Worm (Caenorhabditis elegans) whole organism, young adult: ENCODE results near the gene Y39A1A.31.

ENCODE experiments used
- B0035.1 ChIP-seq: sonication (generic microtip); optimal IDR thresholded peaks from 2 replicates; lab custom pipeline; 2016; ENCODE audit warnings: missing genetic modification characterization, mild to moderate bottlenecking, missing compliant biosample characterization, missing genotype, missing genetic modification reagents
- B0261.1 ChIP-seq: sonication (generic microtip); optimal IDR thresholded peaks from 2 replicates; lab custom pipeline; 2016; ENCODE audit warnings: mild to moderate bottlenecking, missing genetic modification characterization, moderate library complexity, missing compliant biosample characterization
- C17E4.6 ChIP-seq: fragments of 200-800 bp; sonication (Bioruptor generic); IDR thresholded peaks from 2 replicates; pipeline ENCODE4 v1.3.6; 2022; ENCODE audit warnings: missing genetic modification reagents, missing genetic modification characterization, missing compliant biosample characterization
- D2030.7 ChIP-seq: fragments of 200-800 bp; sonication (Bioruptor generic); IDR thresholded peaks from 2 replicates; pipeline ENCODE4 v1.3.6; 2022; ENCODE audit warnings: missing genetic modification reagents, missing genetic modification characterization, missing compliant biosample characterization
- F10E7.11 ChIP-seq: sonication (generic microtip); optimal IDR thresholded peaks from 2 replicates; lab custom pipeline; 2017; ENCODE audit warnings: mild to moderate bottlenecking, missing genetic modification characterization, moderate library complexity, missing compliant biosample characterization
- F33H1.4 ChIP-seq: fragments of 200-800 bp; sonication (Bioruptor generic); IDR thresholded peaks from 2 replicates; pipeline ENCODE4 v1.3.6; 2022; ENCODE audit warnings: missing genetic modification reagents, missing genetic modification characterization, missing compliant biosample characterization
- F37B4.10 ChIP-seq: fragments of 200-800 bp; sonication (Bioruptor generic); IDR thresholded peaks from 2 replicates; pipeline ENCODE4 v1.3.6; 2022; ENCODE audit warnings: missing genetic modification characterization, missing compliant biosample characterization
- F52B5.7 ChIP-seq: sonication (generic microtip); optimal IDR thresholded peaks from 2 replicates; lab custom pipeline; 2016; ENCODE audit warnings: mild to moderate bottlenecking, missing genetic modification characterization, missing compliant biosample characterization
- F57A8.1 ChIP-seq: fragments of 200-800 bp; sonication (Bioruptor generic); optimal IDR thresholded peaks from 2 replicates; lab custom pipeline; 2018; ENCODE audit warnings: mild to moderate bottlenecking, missing genetic modification characterization, moderate library complexity, missing compliant biosample characterization
- Y53F4B.3 ChIP-seq: fragments of 200-800 bp; sonication (Bioruptor generic); IDR thresholded peaks from 2 replicates; pipeline ENCODE4 v1.3.6; 2022; ENCODE audit warnings: missing genetic modification reagents, missing genetic modification characterization, missing compliant biosample characterization
- Y53G8AR.9 ChIP-seq: fragments of 200-800 bp; sonication (Bioruptor generic); conservative IDR thresholded peaks from 2 replicates; pipeline ENCODE4 v1.3.6; 2022; ENCODE audit warnings: missing genetic modification reagents, missing genetic modification characterization, missing compliant biosample characterization
- Y95B8A.8 ChIP-seq: fragments of 200-800 bp; sonication (Bioruptor generic); IDR thresholded peaks from 2 replicates; pipeline ENCODE4 v1.3.6; 2022; ENCODE audit warnings: missing genetic modification reagents, missing genetic modification characterization, missing compliant biosample characterization
- aptf-3 ChIP-seq: fragments of 200-800 bp; sonication (Bioruptor generic); IDR thresholded peaks from 2 replicates; pipeline ENCODE4 v1.3.6; 2022; ENCODE audit warnings: missing genetic modification characterization, missing compliant biosample characterization
- attf-6 ChIP-seq: fragments of 200-800 bp; sonication (Bioruptor generic); IDR thresholded peaks from 2 replicates; pipeline ENCODE4 v1.3.6; 2022; ENCODE audit warnings: missing genetic modification reagents, missing genetic modification characterization, missing compliant biosample characterization
- cebp-1 ChIP-seq, 2 experiments: fragments of 200-800 bp in 1 of 2; sonication (Bioruptor generic) in 1 of 2; sonication (generic microtip) in 1 of 2; IDR thresholded peaks in 1 of 2; optimal IDR thresholded peaks in 1 of 2; 2 replicates each; pipeline versions ENCODE4 v1.3.6 to Lab custom; 2017 to 2022; ENCODE audit warnings: missing compliant biosample characterization in 2 of 2, missing genetic modification characterization in 2 of 2, mild to moderate bottlenecking in 1 of 2, missing genetic modification reagents in 1 of 2, moderate library complexity in 1 of 2
- cebp-2 ChIP-seq: fragments of 200-800 bp; sonication (Bioruptor generic); IDR thresholded peaks from 2 replicates; pipeline ENCODE4 v1.3.6; 2022; ENCODE audit warnings: missing genetic modification characterization, missing compliant biosample characterization
- ceh-100 ChIP-seq: fragments of 200-800 bp; sonication (Bioruptor generic); IDR thresholded peaks from 2 replicates; pipeline ENCODE4 v1.3.6; 2022; ENCODE audit warnings: missing genetic modification reagents, missing genetic modification characterization, missing compliant biosample characterization
- ceh-79 ChIP-seq: sonication (generic microtip); optimal IDR thresholded peaks from 2 replicates; lab custom pipeline; 2017; ENCODE audit warnings: mild to moderate bottlenecking, missing genetic modification characterization, missing compliant biosample characterization
- ceh-91 ChIP-seq: fragments of 200-800 bp; sonication (Bioruptor generic); IDR thresholded peaks from 2 replicates; pipeline ENCODE4 v1.3.6; 2022; ENCODE audit warnings: missing genetic modification reagents, missing genetic modification characterization, missing compliant biosample characterization
- dox-1 ChIP-seq: fragments of 200-800 bp; sonication (Bioruptor generic); IDR thresholded peaks from 2 replicates; pipeline ENCODE4 v1.3.6; 2022; ENCODE audit warnings: missing genetic modification reagents, missing genetic modification characterization, missing compliant biosample characterization
- egl-44 ChIP-seq: fragments of 200-800 bp; sonication (Bioruptor generic); IDR thresholded peaks from 2 replicates; pipeline ENCODE4 v1.3.6; 2022; ENCODE audit warnings: missing genetic modification reagents, missing genetic modification characterization, missing compliant biosample characterization
- fkh-3 ChIP-seq: sonication (generic microtip); optimal IDR thresholded peaks from 2 replicates; lab custom pipeline; 2016; ENCODE audit warnings: mild to moderate bottlenecking, missing genetic modification characterization, missing compliant biosample characterization
- hlh-12 ChIP-seq: sonication (generic microtip); optimal IDR thresholded peaks from 2 replicates; lab custom pipeline; 2016; ENCODE audit warnings: missing genetic modification characterization, missing compliant biosample characterization
- hmg-1.2 ChIP-seq: fragments of 200-800 bp; sonication (Bioruptor generic); IDR thresholded peaks from 2 replicates; pipeline ENCODE4 v1.3.6; 2022; ENCODE audit warnings: missing genetic modification reagents, missing genetic modification characterization, missing compliant biosample characterization
- hsf-1 ChIP-seq: fragments of 200-800 bp; sonication (Bioruptor generic); IDR thresholded peaks from 2 replicates; pipeline ENCODE4 v1.3.6; 2022; ENCODE audit warnings: missing genetic modification reagents, missing genetic modification characterization, missing compliant biosample characterization
- lin-26 ChIP-seq: fragments of 200-800 bp; sonication (Bioruptor generic); IDR thresholded peaks from 2 replicates; pipeline ENCODE4 v1.3.6; 2022; ENCODE audit warnings: missing genetic modification reagents, missing genetic modification characterization, missing compliant biosample characterization
- lin-54 ChIP-seq: fragments of 200-800 bp; sonication (Bioruptor generic); optimal IDR thresholded peaks from 2 replicates; lab custom pipeline; 2018; ENCODE audit warnings: mild to moderate bottlenecking, missing genetic modification characterization, missing compliant biosample characterization
- lsl-1 ChIP-seq: fragments of 200-800 bp; sonication (Bioruptor generic); optimal IDR thresholded peaks from 2 replicates; lab custom pipeline; 2018; ENCODE audit warnings: mild to moderate bottlenecking, missing genetic modification characterization, moderate library complexity, missing compliant biosample characterization
- madf-3 ChIP-seq: fragments of 200-800 bp; sonication (Bioruptor generic); IDR thresholded peaks from 2 replicates; pipeline ENCODE4 v1.3.6; 2022; ENCODE audit warnings: missing genetic modification reagents, missing genetic modification characterization, missing compliant biosample characterization
- madf-6 ChIP-seq: fragments of 200-800 bp; sonication (Bioruptor generic); IDR thresholded peaks from 2 replicates; pipeline ENCODE4 v1.3.6; 2022; ENCODE audit warnings: missing genetic modification reagents, missing genetic modification characterization, missing compliant biosample characterization
- madf-8 ChIP-seq: fragments of 200-800 bp; sonication (Bioruptor generic); conservative IDR thresholded peaks from 2 replicates; pipeline ENCODE4 v1.3.6; 2022; ENCODE audit warnings: missing genetic modification reagents, missing genetic modification characterization, missing compliant biosample characterization
- mcd-1 ChIP-seq: fragments of 200-800 bp; sonication (Bioruptor generic); IDR thresholded peaks from 2 replicates; pipeline ENCODE4 v1.3.6; 2022; ENCODE audit warnings: missing genetic modification reagents, missing genetic modification characterization, missing compliant biosample characterization
- nfyb-1 ChIP-seq: fragments of 200-800 bp; sonication (Bioruptor generic); IDR thresholded peaks from 2 replicates; pipeline ENCODE4 v1.3.6; 2022; ENCODE audit warnings: missing genetic modification reagents, missing genetic modification characterization, missing compliant biosample characterization
- pbrm-1 ChIP-seq: fragments of 200-800 bp; sonication (Bioruptor generic); IDR thresholded peaks from 2 replicates; pipeline ENCODE4 v1.3.6; 2022; ENCODE audit warnings: missing genetic modification reagents, missing genetic modification characterization, missing compliant biosample characterization
- rcor-1 ChIP-seq: fragments of 200-800 bp; sonication (Bioruptor generic); IDR thresholded peaks from 2 replicates; pipeline ENCODE4 v1.3.6; 2022; ENCODE audit warnings: missing genetic modification reagents, missing genetic modification characterization, missing compliant biosample characterization
- snpc-1.1 ChIP-seq: sonication (generic microtip); optimal IDR thresholded peaks from 2 replicates; lab custom pipeline; 2017; ENCODE audit warnings: missing genetic modification characterization, mild to moderate bottlenecking, missing compliant biosample characterization, antibody characterized with exemption, moderate library complexity, missing genotype, missing genetic modification reagents; ENCODE audit not compliant: insufficient read depth
- snpc-1.3 ChIP-seq: sonication (generic microtip); optimal IDR thresholded peaks from 2 replicates; lab custom pipeline; 2017; ENCODE audit warnings: missing genetic modification characterization, mild to moderate bottlenecking, missing compliant biosample characterization, antibody characterized with exemption, moderate library complexity, missing genotype, missing genetic modification reagents; ENCODE audit not compliant: insufficient read depth
- snpc-3.4 ChIP-seq: sonication (generic microtip); optimal IDR thresholded peaks from 2 replicates; lab custom pipeline; 2017; ENCODE audit warnings: missing genetic modification characterization, mild to moderate bottlenecking, missing compliant biosample characterization, antibody characterized with exemption, moderate library complexity, missing genotype, missing genetic modification reagents
- snpc-4 ChIP-seq, 5 experiments: fragments of 150-350 bp in 1 of 5; sonication (generic microtip) in 4 of 5; optimal IDR thresholded peaks; 2 replicates each; lab custom pipeline; 2014 to 2018; ENCODE audit warnings: missing genetic modification characterization in 5 of 5, missing biosample characterization in 3 of 5, antibody characterized with exemption in 2 of 5, mild to moderate bottlenecking in 2 of 5, missing compliant biosample characterization in 2 of 5, missing genotype in 2 of 5, moderate library complexity in 2 of 5, missing genetic modification reagents in 1 of 5
- tbp1 ChIP-seq: fragments of 200-800 bp; sonication (Bioruptor generic); optimal IDR thresholded peaks from 2 replicates; lab custom pipeline; 2018; ENCODE audit warnings: mild to moderate bottlenecking, missing genetic modification characterization, missing compliant biosample characterization
- xnd-1 ChIP-seq: sonication (generic microtip); optimal IDR thresholded peaks from 2 replicates; lab custom pipeline; 2016; ENCODE audit warnings: missing genotype, missing genetic modification reagents, missing genetic modification characterization, missing compliant biosample characterization
- zim-3 ChIP-seq: sonication (generic microtip); optimal IDR thresholded peaks from 2 replicates; lab custom pipeline; 2017; ENCODE audit warnings: mild to moderate bottlenecking, missing genetic modification characterization, moderate library complexity, missing compliant biosample characterization
- ztf-26 ChIP-seq: sonication (generic microtip); optimal IDR thresholded peaks from 2 replicates; lab custom pipeline; 2017; ENCODE audit warnings: missing genetic modification characterization, missing compliant biosample characterization
- ztf-6 ChIP-seq: fragments of 200-800 bp; sonication (Bioruptor generic); IDR thresholded peaks from 2 replicates; pipeline ENCODE4 v1.3.6; 2022; ENCODE audit warnings: missing genetic modification reagents, missing genetic modification characterization, missing compliant biosample characterization

The Y39A1A.31 gene

DNA sequence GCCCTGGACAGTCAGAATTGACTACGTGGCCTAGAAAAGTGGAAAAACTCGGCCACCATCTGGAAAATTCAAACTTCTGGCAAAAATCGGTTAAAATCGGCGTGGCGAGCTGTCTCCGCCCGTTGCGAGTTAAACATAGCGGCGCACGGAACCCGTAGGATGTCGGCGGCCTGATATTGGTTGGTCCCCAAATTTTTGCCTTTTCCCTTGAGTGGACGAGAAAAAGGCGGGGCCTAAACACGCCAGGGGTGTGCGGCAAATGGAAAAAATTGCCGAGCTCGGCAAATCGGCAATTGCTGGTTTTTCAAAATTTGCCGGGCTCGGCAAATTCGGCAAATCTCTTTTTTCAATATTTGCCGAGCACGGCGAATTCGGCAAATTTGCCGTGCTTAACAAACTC lies 44.3 kb upstream of the Y39A1A.31 start:
- TF ChIP-seq F57A8.1 (GFP tag; lab: Kevin White, UChicago): no peak
- no peak for TF ChIP-seq Y53F4B.3 (GFP tag; lab: Robert Waterston, UW)
- TF ChIP-seq pbrm-1: peak; percentile 83
- no peak for TF ChIP-seq F10E7.11
- TF ChIP-seq tbp1 (GFP tag; lab: Kevin White, UChicago): peak; percentile 60
- TF ChIP-seq ceh-91 (GFP tag; lab: Robert Waterston, UW): peak; percentile 59
- 0 out of 2 replicates have a peak, but pooled peaks have one; percentile 47 for TF ChIP-seq aptf-3 (GFP tag; lab: Robert Waterston, UW)
- 0 out of 2 replicates have a peak, but pooled peaks have one; percentile 40 for TF ChIP-seq nfyb-1 (GFP tag; lab: Robert Waterston, UW)
- peak; percentile 53 for TF ChIP-seq F33H1.4 (GFP tag; lab: Robert Waterston, UW)
- TF ChIP-seq hsf-1: peak; percentile 67
- TF ChIP-seq snpc-3.4 (tag; lab: Kevin White, UChicago): peak; percentile 55
- peak; percentile 90 for TF ChIP-seq snpc-1.1 (tag; lab: Kevin White, UChicago)
- TF ChIP-seq madf-6 (GFP tag; lab: Robert Waterston, UW): peak; percentile 79
- TF ChIP-seq cebp-1 (GFP tag; IDR thresholded peaks at IDR 0.05; lab: Robert Waterston, UW): no peak
- no peak for TF ChIP-seq cebp-1 (tag; optimal IDR thresholded peaks at IDR 0.05; lab: Kevin White, UChicago)
- TF ChIP-seq lin-54 (GFP tag; lab: Kevin White, UChicago): peak; percentile 45
- peak; percentile 21; the same call in 1 of the 2 replicates for TF ChIP-seq egl-44 (GFP tag; lab: Robert Waterston, UW)
- TF ChIP-seq C17E4.6 (GFP tag; lab: Robert Waterston, UW): 0 out of 2 replicates have a peak, but pooled peaks have one; percentile 30
- TF ChIP-seq snpc-4 (GFP tag; optimal IDR thresholded peaks at IDR 0.05; lab: Kevin White, UChicago): peak; percentile 85
- peak in 3 of 4 experiments; percentile 83 to 92 (median 88) for TF ChIP-seq snpc-4 (tag; optimal IDR thresholded peaks at IDR 0.05; lab: Kevin White, UChicago)
- peak; percentile 58 for TF ChIP-seq lsl-1
- peak; percentile 87 for TF ChIP-seq lin-26 (GFP tag; lab: Robert Waterston, UW)
- peak; percentile 66; the same call in 1 of the 2 replicates for TF ChIP-seq dox-1 (GFP tag; lab: Robert Waterston, UW)
- no peak for TF ChIP-seq F37B4.10 (GFP tag; lab: Robert Waterston, UW)
- 0 out of 2 replicates have a peak, but pooled peaks have one; percentile 54 for TF ChIP-seq attf-6
- TF ChIP-seq madf-3 (GFP tag; lab: Robert Waterston, UW): no peak
- no peak for TF ChIP-seq xnd-1 (tag; lab: Kevin White, UChicago)
- TF ChIP-seq D2030.7: peak; percentile 92
- TF ChIP-seq Y53G8AR.9 (GFP tag; lab: Robert Waterston, UW): peak; percentile 65; the same call in 1 of the 2 replicates
- peak; percentile 5 for TF ChIP-seq snpc-1.3 (tag; lab: Kevin White, UChicago)
- TF ChIP-seq madf-8 (GFP tag; lab: Robert Waterston, UW): peak; percentile 39; the same call in 1 of the 2 replicates
- TF ChIP-seq hmg-1.2 (GFP tag; lab: Robert Waterston, UW): peak; percentile 77
- peak; percentile 56; the same call in 1 of the 2 replicates for TF ChIP-seq rcor-1 (GFP tag; lab: Robert Waterston, UW)
- peak; percentile 51; the same call in 1 of the 2 replicates for TF ChIP-seq ceh-100 (GFP tag; lab: Robert Waterston, UW)
- TF ChIP-seq, all 124 proteins: peak for 25

DNA sequence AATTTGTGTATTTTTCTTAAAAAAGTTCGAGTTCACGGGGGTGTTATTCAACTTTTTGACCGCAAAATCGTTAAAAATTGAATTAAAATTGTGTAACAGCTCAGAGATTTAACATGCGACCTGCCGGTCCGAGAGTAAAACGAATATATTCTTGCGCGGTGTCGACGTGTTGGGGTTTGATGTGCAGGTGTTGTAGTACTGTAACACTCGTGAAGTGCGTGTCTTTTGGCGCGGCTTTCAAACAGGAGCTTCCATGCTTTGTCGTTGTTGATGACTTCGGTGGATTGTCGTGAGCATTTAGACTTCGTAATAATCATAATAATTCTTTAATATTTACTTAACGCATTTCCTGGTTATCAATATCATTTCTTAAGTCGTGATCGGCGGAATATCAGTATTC lies 41.6 kb upstream of the Y39A1A.31 start, which contains the start of gene tat-3:
Gene tat-3 (minus strand): TSS at position 196 of the 400 bp plus-strand sequence.
- TF ChIP-seq mcd-1 (GFP tag; lab: Robert Waterston, UW) (0 out of 2 replicates have a peak, but pooled peaks have one; percentile 13), F33H1.4 (GFP tag; lab: Robert Waterston, UW) (peak; percentile 49), fkh-3 (tag; lab: Kevin White, UChicago) (no peak), hlh-12 (tag; lab: Kevin White, UChicago) (no peak), cebp-2 (GFP tag; lab: Robert Waterston, UW) (no peak), F52B5.7 (no peak), B0261.1 (tag; lab: Kevin White, UChicago) (no peak), Y53F4B.3 (GFP tag; lab: Robert Waterston, UW) (no peak), Y95B8A.8 (GFP tag; lab: Robert Waterston, UW) (no peak), F37B4.10 (GFP tag; lab: Robert Waterston, UW) (no peak), B0035.1 (tag; lab: Kevin White, UChicago) (no peak), cebp-1 (GFP tag; IDR thresholded peaks at IDR 0.05; lab: Robert Waterston, UW) (no peak), cebp-1 (tag; optimal IDR thresholded peaks at IDR 0.05; lab: Kevin White, UChicago) (no peak), zim-3 (no peak), hsf-1 (no peak), ztf-6 (no peak), ceh-91 (GFP tag; lab: Robert Waterston, UW) (peak; percentile 33; the same call in 1 of the 2 replicates), ztf-26 (tag; lab: Kevin White, UChicago) (no peak), ceh-79 (tag; lab: Kevin White, UChicago) (no peak), snpc-1.3 (tag; lab: Kevin White, UChicago) (no peak), D2030.7 (peak; percentile 34; the same call in 1 of the 2 replicates), lin-54 (GFP tag; lab: Kevin White, UChicago) (no peak)
